Worm (Caenorhabditis elegans): ENCODE measurements around the gene F53A2.9.

F53A2.9 gene

ce11 chrIII:13385850-13386249 lies 26.7 kb upstream of the F53A2.9 start, which contains the start of gene T03F6.4:
T03F6.4 (plus strand) TSS chrIII:13386150.
- no peak for TF ChIP-seq nhr-6 (tag; optimal IDR thresholded peaks at IDR 0.05)
- no peak for TF ChIP-seq saeg-2 (GFP tag; IDR thresholded peaks at IDR 0.05)
- no peak for TF ChIP-seq ceh-82 (tag; optimal IDR thresholded peaks at IDR 0.05)
- TF ChIP-seq nhr-42 (GFP tag; IDR thresholded peaks at IDR 0.05) = no peak
- no peak for TF ChIP-seq tra-1 (GFP tag; IDR thresholded peaks at IDR 0.05)

ce11 chrIII:13383159-13383558 lies 24.0 kb upstream of the F53A2.9 start:
- TF ChIP-seq T20F7.1 (GFP tag; optimal IDR thresholded peaks at IDR 0.05) = no peak
- TF ChIP-seq daf-19 (GFP tag; conservative IDR thresholded peaks at IDR 0.05) = no peak
- TF ChIP-seq dmd-8 (GFP tag; IDR thresholded peaks at IDR 0.05) = no peak
- TF ChIP-seq D1046.2 (GFP tag; IDR thresholded peaks at IDR 0.05) = no peak
- TF ChIP-seq ceh-62 (tag; optimal IDR thresholded peaks at IDR 0.05) = no peak
- TF ChIP-seq egl-27 (tag; optimal IDR thresholded peaks at IDR 0.05) = no peak
- TF ChIP-seq madf-9 (GFP tag; conservative IDR thresholded peaks at IDR 0.05) = no peak
- TF ChIP-seq lsy-2 (tag; optimal IDR thresholded peaks at IDR 0.05) = no peak
- TF ChIP-seq nhr-41 (GFP tag; IDR thresholded peaks at IDR 0.05) = no peak
- no peak for TF ChIP-seq snpc-1.2 (GFP tag; IDR thresholded peaks at IDR 0.05)
- TF ChIP-seq aha-1 (tag) = no peak
- TF ChIP-seq dmd-9 (GFP tag; IDR thresholded peaks at IDR 0.05) = no peak
- TF ChIP-seq saeg-2 (GFP tag; IDR thresholded peaks at IDR 0.05) = no peak
- no peak for TF ChIP-seq ZK546.5 (tag; optimal IDR thresholded peaks at IDR 0.05)

ce11 chrIII:13381684-13382083 lies 22.5 kb upstream of the F53A2.9 start:
- TF ChIP-seq nhr-10 (tag; optimal IDR thresholded peaks at IDR 0.05) (no peak), mxl-2 (GFP tag; conservative IDR thresholded peaks at IDR 0.05) (no peak), mes-2 (tag; optimal IDR thresholded peaks at IDR 0.05; ENCODE audit: poor library complexity, severe bottlenecking) (no peak), nhr-42 (GFP tag; IDR thresholded peaks at IDR 0.05) (no peak), T26A8.4 (GFP tag; IDR thresholded peaks at IDR 0.05) (no peak), hif-1 (tag; optimal IDR thresholded peaks at IDR 0.05) (no peak), ZK337.2 (GFP tag; IDR thresholded peaks at IDR 0.05) (no peak), Y105C5A.15 (GFP tag; IDR thresholded peaks at IDR 0.05) (no peak), ceh-44 (GFP tag; IDR thresholded peaks at IDR 0.05) (no peak), zfp-3 (GFP tag; conservative IDR thresholded peaks at IDR 0.05) (no peak), lin-39 (tag; optimal IDR thresholded peaks at IDR 0.05) (no peak), nhr-111 (GFP tag; optimal IDR thresholded peaks at IDR 0.05) (no peak), daf-12 (tag; optimal IDR thresholded peaks at IDR 0.05) (no peak), Y75B8A.6 (GFP tag; IDR thresholded peaks at IDR 0.05) (no peak), T20F7.1 (GFP tag; optimal IDR thresholded peaks at IDR 0.05) (no peak), mdt-29 (GFP tag; IDR thresholded peaks at IDR 0.05) (no peak), skn-1 (tag; optimal IDR thresholded peaks at IDR 0.05) (no peak), arid-1 (GFP tag; conservative IDR thresholded peaks at IDR 0.05) (no peak)

ce11 chrIII:13380881-13381280 lies 21.7 kb upstream of the F53A2.9 start:
- TF ChIP-seq dmd-6 (GFP tag; IDR thresholded peaks at IDR 0.05) = no peak
- no peak for TF ChIP-seq zfp-3 (GFP tag; conservative IDR thresholded peaks at IDR 0.05)
- TF ChIP-seq daf-8 (GFP tag; IDR thresholded peaks at IDR 0.05) = no peak
- no peak for TF ChIP-seq duxl-1 (tag; optimal IDR thresholded peaks at IDR 0.05; ENCODE audit: poor library complexity)
- TF ChIP-seq ztf-7 (tag; optimal IDR thresholded peaks at IDR 0.05) = no peak
- no peak for TF ChIP-seq nhr-237 (tag; optimal IDR thresholded peaks at IDR 0.05)
- TF ChIP-seq nhr-42 (GFP tag; IDR thresholded peaks at IDR 0.05) = no peak
- no peak for TF ChIP-seq vab-7 (GFP tag; IDR thresholded peaks at IDR 0.05)
